Worm (Caenorhabditis elegans): Measurements from ENCODE around the gene T10B10.8.

The T10B10.8 gene

DNA sequence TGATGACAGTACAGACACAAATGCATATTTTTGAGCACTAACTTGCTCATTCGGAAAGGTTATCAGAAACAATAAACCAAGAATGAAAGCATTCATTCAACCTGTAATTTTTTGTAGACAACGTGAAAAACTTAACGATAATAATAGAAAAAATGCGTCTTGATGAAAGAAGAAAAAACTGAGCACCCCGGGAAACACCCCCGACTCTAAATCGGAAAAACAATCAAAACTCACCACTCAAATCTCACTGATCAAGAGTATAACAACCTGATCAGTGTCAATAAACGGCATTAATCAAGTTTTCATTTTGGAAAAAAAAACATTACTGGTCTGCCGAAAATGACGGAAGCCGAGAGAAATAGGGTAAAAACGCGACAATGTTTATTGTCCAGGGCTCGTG is at the start of gene T10B10.8:
TSS of gene T10B10.8 (minus strand) at position 101 of the 400 bp plus-strand sequence.
- no peak for TF ChIP-seq madf-3 (GFP tag; IDR thresholded peaks at IDR 0.05)
- TF ChIP-seq dpff-1 (tag; optimal IDR thresholded peaks at IDR 0.05) = no peak
- TF ChIP-seq ama-1 (optimal IDR thresholded peaks at IDR 0.05) = no peak
- TF ChIP-seq ama-1 (GFP tag; optimal IDR thresholded peaks at IDR 0.05) = no peak
- TF ChIP-seq sea-2 (GFP tag; IDR thresholded peaks at IDR 0.05) = no peak
- no peak for TF ChIP-seq ets-4 (GFP tag; optimal IDR thresholded peaks at IDR 0.05)
- no peak for TF ChIP-seq rcor-1 (GFP tag; IDR thresholded peaks at IDR 0.05)
- no peak for TF ChIP-seq hrde-1 (tag; optimal IDR thresholded peaks at IDR 0.05; ENCODE audit: borderline replicate concordance)
- no peak for TF ChIP-seq rec-8 (tag; optimal IDR thresholded peaks at IDR 0.05)
- TF ChIP-seq tbp1 (GFP tag; optimal IDR thresholded peaks at IDR 0.05) = no peak
- no peak for TF ChIP-seq repo-1 (tag; optimal IDR thresholded peaks at IDR 0.05)
- no peak for TF ChIP-seq zfh-2 (GFP tag; conservative IDR thresholded peaks at IDR 0.05)
- TF ChIP-seq tbx-9 (tag; optimal IDR thresholded peaks at IDR 0.05; ENCODE audit: borderline replicate concordance) = no peak
- TF ChIP-seq mel-28 (tag; optimal IDR thresholded peaks at IDR 0.05; ENCODE audit: borderline replicate concordance) = no peak
- TF ChIP-seq mcd-1 (GFP tag; IDR thresholded peaks at IDR 0.05) = no peak
- no peak for TF ChIP-seq lsy-27 (tag; optimal IDR thresholded peaks at IDR 0.05; ENCODE audit: borderline replicate concordance, insufficient read depth)
- no peak for TF ChIP-seq madf-6 (GFP tag; IDR thresholded peaks at IDR 0.05)
- TF ChIP-seq mes-4 (tag; optimal IDR thresholded peaks at IDR 0.05) = no peak
- TF ChIP-seq hlh-12 (tag; optimal IDR thresholded peaks at IDR 0.05) = no peak
- no peak for TF ChIP-seq cebp-2 (GFP tag; IDR thresholded peaks at IDR 0.05)

DNA sequence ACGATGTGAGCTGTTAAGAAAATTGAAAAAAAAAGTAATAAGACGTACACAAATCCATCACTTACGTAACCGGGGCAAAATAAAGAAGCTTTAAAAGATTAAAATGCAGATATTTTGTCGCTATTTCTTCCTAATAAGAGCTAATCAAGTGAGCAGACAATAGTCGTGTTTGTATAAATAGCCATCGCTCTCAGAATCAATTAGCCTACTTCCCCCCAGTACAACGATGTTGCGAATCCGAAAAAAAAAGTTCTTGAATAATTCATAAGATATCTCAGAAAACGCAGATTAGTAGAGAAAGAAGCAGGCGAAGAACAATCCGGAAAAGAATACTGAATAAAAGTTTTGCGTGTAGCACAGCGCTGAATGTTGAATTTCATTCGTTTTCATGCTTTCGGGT is 49.2 kb upstream of the T10B10.8 start:
- TF ChIP-seq hlh-26 (GFP tag; conservative IDR thresholded peaks at IDR 0.05) (no peak), ztf-3 (GFP tag; optimal IDR thresholded peaks at IDR 0.05) (no peak), madf-6 (GFP tag; IDR thresholded peaks at IDR 0.05) (no peak), rec-8 (tag; optimal IDR thresholded peaks at IDR 0.05) (no peak), lin-54 (GFP tag; optimal IDR thresholded peaks at IDR 0.05) (no peak), egl-44 (GFP tag; IDR thresholded peaks at IDR 0.05) (no peak), D2030.7 (GFP tag; IDR thresholded peaks at IDR 0.05) (no peak), tbx-9 (tag; optimal IDR thresholded peaks at IDR 0.05; ENCODE audit: borderline replicate concordance) (no peak), ceh-100 (GFP tag; IDR thresholded peaks at IDR 0.05) (no peak), dpl-1 (GFP tag; optimal IDR thresholded peaks at IDR 0.05) (no peak), snpc-4 (GFP tag; optimal IDR thresholded peaks at IDR 0.05) (no peak), snpc-4 (tag; optimal IDR thresholded peaks at IDR 0.05) (no peak), somi-1 (GFP tag; optimal IDR thresholded peaks at IDR 0.05) (no peak), F49E8.2 (tag; optimal IDR thresholded peaks at IDR 0.05; ENCODE audit: insufficient read depth) (no peak), F10E7.11 (tag; optimal IDR thresholded peaks at IDR 0.05) (no peak), nhr-179 (tag; optimal IDR thresholded peaks at IDR 0.05) (no peak)

ce11 chrX:15213182-15213829 is 47.3 kb upstream of the T10B10.8 start, which contains the start of the genes H03A11.13 and famk-1:
Gene H03A11.13, minus strand, starts transcription at chrX:15213232.
Gene famk-1, minus strand, starts transcription at chrX:15213259.
- peak; percentile 53; the same call in 1 of the 2 replicates for TF ChIP-seq zfh-2 (GFP tag; conservative IDR thresholded peaks at IDR 0.05)
- no peak for TF ChIP-seq F57C9.4 (tag; optimal IDR thresholded peaks at IDR 0.05)

DNA sequence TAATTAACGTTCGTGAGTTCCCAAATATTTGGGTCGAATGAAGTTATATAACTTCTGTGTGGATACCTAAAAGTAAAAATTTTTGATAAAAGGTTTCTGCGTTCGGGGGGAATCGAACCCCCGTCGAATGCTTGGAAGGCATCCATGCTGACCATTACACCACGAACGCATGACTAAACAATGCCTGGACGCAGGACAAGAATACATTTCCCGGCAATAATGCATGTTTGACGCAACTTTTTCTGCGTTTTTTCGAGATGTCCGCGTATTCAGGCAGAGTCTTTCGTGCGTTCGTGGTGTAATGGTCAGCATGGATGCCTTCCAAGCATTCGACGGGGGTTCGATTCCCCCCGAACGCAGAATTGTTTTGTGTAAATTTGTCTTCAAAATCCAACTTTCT is 34.7 kb upstream of the T10B10.8 start:
- peak; percentile 79 for TF ChIP-seq rcor-1 (GFP tag; IDR thresholded peaks at IDR 0.05)
- TF ChIP-seq bed-1 (GFP tag; IDR thresholded peaks at IDR 0.05) = peak; percentile 89; the same call in 1 of the 2 replicates
- TF ChIP-seq snpc-1.1 (tag; optimal IDR thresholded peaks at IDR 0.05; ENCODE audit: insufficient read depth) = peak; percentile 74
- no peak for TF ChIP-seq madf-3 (GFP tag; IDR thresholded peaks at IDR 0.05)
- TF ChIP-seq somi-1 (GFP tag; optimal IDR thresholded peaks at IDR 0.05) = peak; percentile 77
- peak; percentile 26 for TF ChIP-seq mel-28 (tag; optimal IDR thresholded peaks at IDR 0.05; ENCODE audit: borderline replicate concordance)
- peak; percentile 89; the same call in 1 of the 2 replicates for TF ChIP-seq ceh-40 (GFP tag; IDR thresholded peaks at IDR 0.05)
- peak; percentile 63 for TF ChIP-seq attf-5 (GFP tag; optimal IDR thresholded peaks at IDR 0.05)
- peak; percentile 90 for TF ChIP-seq hmg-1.2 (GFP tag; IDR thresholded peaks at IDR 0.05)
- peak; percentile 68 for TF ChIP-seq snpc-1.3 (tag; optimal IDR thresholded peaks at IDR 0.05; ENCODE audit: insufficient read depth)
- TF ChIP-seq F37B4.10 (GFP tag; IDR thresholded peaks at IDR 0.05) = 0 out of 2 replicates have a peak, but pooled peaks have one; percentile 74
- TF ChIP-seq snpc-4 (GFP tag; optimal IDR thresholded peaks at IDR 0.05) = peak; percentile 78
- peak; percentile 56 to 89 (median 78) for TF ChIP-seq snpc-4 (tag; optimal IDR thresholded peaks at IDR 0.05)
- TF ChIP-seq ceh-91 (GFP tag; IDR thresholded peaks at IDR 0.05) = no peak
- TF ChIP-seq nhr-120 (GFP tag; IDR thresholded peaks at IDR 0.05) = peak; percentile 93
